Worm (Caenorhabditis elegans) whole organism, late embryonic: ENCODE measurements around the gene rpl-42.

ENCODE experiments used
- C08G9.2 ChIP-seq: sonication (generic microtip); optimal IDR thresholded peaks from 2 replicates; lab custom pipeline; 2016; ENCODE audit warnings: mild to moderate bottlenecking, missing genetic modification characterization, moderate library complexity, missing compliant biosample characterization
- C38D4.7 ChIP-seq: fragments of 200-800 bp; sonication (Bioruptor generic); optimal IDR thresholded peaks from 2 replicates; lab custom pipeline; 2018; ENCODE audit warnings: mild to moderate bottlenecking, missing genetic modification characterization, moderate library complexity, missing compliant biosample characterization
- F13H6.1 ChIP-seq: sonication (generic microtip); optimal IDR thresholded peaks from 2 replicates; lab custom pipeline; 2016; ENCODE audit warnings: missing genetic modification characterization, missing compliant biosample characterization
- ama-1 ChIP-seq: fragments of 150-350 bp; optimal IDR thresholded peaks from 2 replicates; lab custom pipeline; 2014
- ceh-14 ChIP-seq: sonication (generic microtip); optimal IDR thresholded peaks from 2 replicates; lab custom pipeline; 2016; ENCODE audit warnings: missing genotype, missing genetic modification characterization, missing compliant biosample characterization
- ceh-22 ChIP-seq: sonication (generic microtip); optimal IDR thresholded peaks from 2 replicates; lab custom pipeline; 2017; ENCODE audit warnings: missing biosample characterization, missing genetic modification characterization
- ceh-31 ChIP-seq: sonication (generic microtip); optimal IDR thresholded peaks from 2 replicates; lab custom pipeline; 2016; ENCODE audit warnings: missing genetic modification characterization, missing compliant biosample characterization
- ceh-45 ChIP-seq: fragments of 200-800 bp; sonication (Bioruptor generic); IDR thresholded peaks from 2 replicates; pipeline ENCODE4 v1.3.6; 2022; ENCODE audit warnings: missing genetic modification reagents, missing genetic modification characterization, missing compliant biosample characterization
- ceh-48 ChIP-seq: sonication (generic microtip); optimal IDR thresholded peaks from 2 replicates; lab custom pipeline; 2016; ENCODE audit warnings: missing genetic modification characterization, inconsistent platforms, missing compliant biosample characterization
- ceh-6 ChIP-seq: fragments of 200-800 bp; sonication (Bioruptor generic); optimal IDR thresholded peaks from 2 replicates; lab custom pipeline; 2018; ENCODE audit warnings: mild to moderate bottlenecking, missing genetic modification characterization, missing compliant biosample characterization
- ceh-9 ChIP-seq: sonication (generic microtip); optimal IDR thresholded peaks from 2 replicates; lab custom pipeline; 2016; ENCODE audit warnings: mild to moderate bottlenecking, missing genetic modification characterization, inconsistent platforms, missing compliant biosample characterization
- dve-1 ChIP-seq: sonication (generic microtip); optimal IDR thresholded peaks from 2 replicates; lab custom pipeline; 2017; ENCODE audit warnings: antibody characterized with exemption, mild to moderate bottlenecking, missing genetic modification characterization, missing compliant biosample characterization
- ets-4 ChIP-seq: sonication (generic microtip); optimal IDR thresholded peaks from 2 replicates; lab custom pipeline; 2016; ENCODE audit warnings: missing genetic modification characterization, missing compliant biosample characterization
- fkh-6 ChIP-seq: sonication (generic microtip); optimal IDR thresholded peaks from 2 replicates; lab custom pipeline; 2016; ENCODE audit warnings: missing genetic modification characterization, missing compliant biosample characterization
- hlh-30 ChIP-seq: sonication (generic microtip); optimal IDR thresholded peaks from 2 replicates; lab custom pipeline; 2017; ENCODE audit warnings: antibody characterized with exemption, missing genetic modification characterization, missing compliant biosample characterization; ENCODE audit not compliant: insufficient read depth
- hlh-8 ChIP-seq: sonication (generic microtip); optimal IDR thresholded peaks from 2 replicates; lab custom pipeline; 2016; ENCODE audit warnings: missing genotype, missing genetic modification characterization, missing compliant biosample characterization
- lin-11 ChIP-seq: fragments of 200-800 bp; sonication (Bioruptor generic); optimal IDR thresholded peaks from 2 replicates; lab custom pipeline; 2018; ENCODE audit warnings: mild to moderate bottlenecking, missing genetic modification characterization, missing compliant biosample characterization
- mec-3 ChIP-seq: sonication (generic microtip); optimal IDR thresholded peaks from 2 replicates; lab custom pipeline; 2016; ENCODE audit warnings: borderline replicate concordance, missing genetic modification characterization, missing compliant biosample characterization
- nfya-1 ChIP-seq: sonication (generic microtip); optimal IDR thresholded peaks from 2 replicates; lab custom pipeline; 2017; ENCODE audit warnings: missing genetic modification characterization, mild to moderate bottlenecking, missing compliant biosample characterization, antibody characterized with exemption, moderate library complexity
- nhr-11 ChIP-seq: fragments of 150-350 bp; optimal IDR thresholded peaks from 2 replicates; lab custom pipeline; 2014; ENCODE audit warnings: missing biosample characterization, missing genetic modification characterization
- pag-3 ChIP-seq: sonication (generic microtip); optimal IDR thresholded peaks from 2 replicates; lab custom pipeline; 2016; ENCODE audit warnings: missing compliant biosample characterization, missing genetic modification characterization, borderline replicate concordance
- pax-1 ChIP-seq: fragments of 150-350 bp; optimal IDR thresholded peaks from 2 replicates; lab custom pipeline; 2014; ENCODE audit warnings: missing biosample characterization, missing genetic modification characterization
- pha-2 ChIP-seq: sonication (generic microtip); optimal IDR thresholded peaks from 2 replicates; lab custom pipeline; 2017; ENCODE audit warnings: mild to moderate bottlenecking, missing genetic modification characterization, missing compliant biosample characterization
- pqm-1 ChIP-seq: sonication (generic microtip); optimal IDR thresholded peaks from 2 replicates; lab custom pipeline; 2016; ENCODE audit warnings: missing genetic modification characterization, missing compliant biosample characterization
- ref-2 ChIP-seq: sonication (generic microtip); optimal IDR thresholded peaks from 2 replicates; lab custom pipeline; 2016; ENCODE audit warnings: missing genetic modification characterization, missing compliant biosample characterization
- rnt-1 ChIP-seq: sonication (generic microtip); optimal IDR thresholded peaks from 2 replicates; lab custom pipeline; 2016; ENCODE audit warnings: missing genetic modification characterization, missing compliant biosample characterization
- sdc-2 ChIP-seq: sonication (generic microtip); optimal IDR thresholded peaks from 2 replicates; lab custom pipeline; 2016; ENCODE audit warnings: missing genotype, missing genetic modification characterization, missing compliant biosample characterization
- sox-2 ChIP-seq: fragments of 200-800 bp; sonication (Bioruptor generic); IDR thresholded peaks from 2 replicates; pipeline ENCODE4 v1.3.6; 2022; ENCODE audit warnings: missing genetic modification reagents, missing genetic modification characterization, missing compliant biosample characterization
- syd-9 ChIP-seq: sonication (generic microtip); optimal IDR thresholded peaks from 2 replicates; lab custom pipeline; 2016; ENCODE audit warnings: mild to moderate bottlenecking, missing genetic modification characterization, moderate library complexity, missing compliant biosample characterization
- unc-42 ChIP-seq: sonication (generic microtip); optimal IDR thresholded peaks from 2 replicates; lab custom pipeline; 2016; ENCODE audit warnings: missing genotype, missing genetic modification characterization, missing compliant biosample characterization
- unc-55 ChIP-seq: sonication (generic microtip); optimal IDR thresholded peaks from 2 replicates; lab custom pipeline; 2017; ENCODE audit warnings: missing biosample characterization, missing genetic modification reagents, missing genetic modification characterization

The rpl-42 gene

ce11 chrII:11052526-11052925 lies 40.0 kb upstream of the rpl-42 start:
- TF ChIP-seq lin-11 (tag; lab: Kevin White, UChicago) (no peak), mec-3 (tag; lab: Kevin White, UChicago) (no peak), dve-1 (tag; lab: Kevin White, UChicago) (no peak), nfya-1 (no peak), sdc-2 (tag; lab: Kevin White, UChicago) (no peak), ceh-6 (no peak), ama-1 (lab: Kevin White, UChicago) (no peak), pag-3 (tag; lab: Kevin White, UChicago) (no peak), hlh-30 (tag; lab: Kevin White, UChicago) (no peak)

ce11 chrII:11055223-11055622 lies 37.3 kb upstream of the rpl-42 start, which contains the start of gene F45E10.2:
Gene F45E10.2, minus strand, starts transcription at chrII:11055323.
- TF ChIP-seq pha-2 (no peak), ceh-6 (no peak), ama-1 (lab: Kevin White, UChicago) (no peak), ceh-22 (tag; lab: Kevin White, UChicago) (no peak), ceh-45 (GFP tag; lab: Robert Waterston, UW) (no peak), rnt-1 (no peak), nhr-11 (no peak), mec-3 (tag; lab: Kevin White, UChicago) (no peak), fkh-6 (tag; lab: Kevin White, UChicago) (no peak), ceh-14 (tag; lab: Kevin White, UChicago) (no peak), C38D4.7 (GFP tag; lab: Kevin White, UChicago) (no peak)

- no peak for TF ChIP-seq pqm-1 (tag; lab: Kevin White, UChicago)
- no peak for TF ChIP-seq ceh-48 (tag; lab: Kevin White, UChicago)
Measured at ce11 chrII:11057256-11057655, 35.3 kb upstream of the rpl-42 start.

ce11 chrII:11064191-11064695 lies 28.3 kb upstream of the rpl-42 start:
- TF ChIP-seq ref-2 (tag; lab: Kevin White, UChicago) (peak; percentile 20), syd-9 (tag; lab: Kevin White, UChicago) (no peak)

- TF ChIP-seq hlh-8 (tag; lab: Kevin White, UChicago) (no peak), ceh-31 (tag; lab: Kevin White, UChicago) (peak; percentile 2), ama-1 (lab: Kevin White, UChicago) (no peak), F13H6.1 (tag; lab: Kevin White, UChicago) (no peak), unc-42 (tag; lab: Kevin White, UChicago) (peak; percentile 54), unc-55 (GFP tag; lab: Kevin White, UChicago) (peak; percentile 0), ceh-22 (tag; lab: Kevin White, UChicago) (no peak), ceh-9 (tag; lab: Kevin White, UChicago) (no peak), sox-2 (no peak), pax-1 (tag; lab: Kevin White, UChicago) (no peak), mec-3 (tag; lab: Kevin White, UChicago) (no peak), C38D4.7 (GFP tag; lab: Kevin White, UChicago) (no peak), ceh-14 (tag; lab: Kevin White, UChicago) (peak; percentile 16), C08G9.2 (tag; lab: Kevin White, UChicago) (no peak)
Measured at ce11 chrII:11072565-11072964, 19.9 kb upstream of the rpl-42 start.

- TF ChIP-seq ets-4 (tag; lab: Kevin White, UChicago), result no peak
- peak; percentile 30 for TF ChIP-seq rnt-1
Measured at ce11 chrII:11076550-11076949, 16.0 kb upstream of the rpl-42 start.
